Worm (Caenorhabditis elegans): ENCODE results near the gene pod-1.

The pod-1 gene

ce11 chrIII:13525118-13525839, 1.4 kb upstream of the pod-1 start:
- TF ChIP-seq nhr-25 (tag; optimal IDR thresholded peaks at IDR 0.05) (no peak), sea-2 (GFP tag; optimal IDR thresholded peaks at IDR 0.05) (no peak), elt-2 (tag; optimal IDR thresholded peaks at IDR 0.05) (no peak), unc-62 (GFP tag; optimal IDR thresholded peaks at IDR 0.05) (no peak), mdl-1 (tag; optimal IDR thresholded peaks at IDR 0.05) (no peak), lin-39 (tag; optimal IDR thresholded peaks at IDR 0.05) (no peak), fkh-10 (GFP tag; optimal IDR thresholded peaks at IDR 0.05) (no peak), snpc-4 (tag; optimal IDR thresholded peaks at IDR 0.05) (no peak), zag-1 (tag; optimal IDR thresholded peaks at IDR 0.05) (no peak), lsy-12 (tag; optimal IDR thresholded peaks at IDR 0.05) (no peak), hmg-11 (tag; optimal IDR thresholded peaks at IDR 0.05) (no peak), daf-12 (tag; optimal IDR thresholded peaks at IDR 0.05) (no peak), pha-4 (tag; optimal IDR thresholded peaks at IDR 0.05) (no peak), nfya-1 (tag; optimal IDR thresholded peaks at IDR 0.05; ENCODE audit: insufficient read depth) (no peak), egl-5 (tag; optimal IDR thresholded peaks at IDR 0.05) (no peak), ceh-28 (tag; optimal IDR thresholded peaks at IDR 0.05) (no peak), R02D3.7 (tag; optimal IDR thresholded peaks at IDR 0.05) (no peak), egl-27 (tag; optimal IDR thresholded peaks at IDR 0.05) (no peak), eor-1 (tag; optimal IDR thresholded peaks at IDR 0.05) (no peak), nhr-11 (tag; optimal IDR thresholded peaks at IDR 0.05) (no peak)

ce11 chrIII:13518437-13518836, 5.5 kb downstream of the pod-1 start:
- TF ChIP-seq pqm-1 (tag; optimal IDR thresholded peaks at IDR 0.05): no peak
- TF ChIP-seq nfya-1 (tag; optimal IDR thresholded peaks at IDR 0.05; ENCODE audit: insufficient read depth): no peak
- no peak for TF ChIP-seq mml-1 (tag; optimal IDR thresholded peaks at IDR 0.05)
- TF ChIP-seq eor-1 (tag; optimal IDR thresholded peaks at IDR 0.05): no peak
- TF ChIP-seq ceh-9 (tag; optimal IDR thresholded peaks at IDR 0.05): no peak
- no peak for TF ChIP-seq daf-12 (tag; optimal IDR thresholded peaks at IDR 0.05)
- no peak for TF ChIP-seq ceh-16 (tag; optimal IDR thresholded peaks at IDR 0.05)
- no peak for TF ChIP-seq nhr-43 (tag; optimal IDR thresholded peaks at IDR 0.05; ENCODE audit: poor library complexity, severe bottlenecking)
- no peak for TF ChIP-seq skn-1 (tag; optimal IDR thresholded peaks at IDR 0.05)
- TF ChIP-seq nhr-76 (tag; optimal IDR thresholded peaks at IDR 0.05): no peak
- TF ChIP-seq ztf-11 (tag; optimal IDR thresholded peaks at IDR 0.05): no peak

ce11 chrIII:13514470-13514869, 9.5 kb downstream of the pod-1 start, which contains the start of gene mlh-1:
Gene mlh-1, minus strand, starts transcription at chrIII:13514570.
- TF ChIP-seq fkh-2 (tag; optimal IDR thresholded peaks at IDR 0.05) (no peak), elt-2 (tag; optimal IDR thresholded peaks at IDR 0.05) (no peak), ama-1 (optimal IDR thresholded peaks at IDR 0.05) (no peak), snpc-4 (tag; optimal IDR thresholded peaks at IDR 0.05) (no peak), nhr-11 (tag; optimal IDR thresholded peaks at IDR 0.05) (no peak), hmg-11 (tag; optimal IDR thresholded peaks at IDR 0.05) (no peak), ceh-28 (tag; optimal IDR thresholded peaks at IDR 0.05) (peak; percentile 15)

ce11 chrIII:13510753-13511152, 13.2 kb downstream of the pod-1 start:
- no peak for TF ChIP-seq hmg-11 (tag; optimal IDR thresholded peaks at IDR 0.05)
- no peak for TF ChIP-seq nhr-76 (tag; optimal IDR thresholded peaks at IDR 0.05)

- TF ChIP-seq jun-1 (tag; optimal IDR thresholded peaks at IDR 0.05) (no peak), egl-27 (tag; optimal IDR thresholded peaks at IDR 0.05) (no peak), nhr-28 (tag; optimal IDR thresholded peaks at IDR 0.05) (no peak), eor-1 (tag; optimal IDR thresholded peaks at IDR 0.05) (no peak), unc-39 (tag; optimal IDR thresholded peaks at IDR 0.05) (no peak), fkh-2 (tag; optimal IDR thresholded peaks at IDR 0.05) (no peak), snpc-4 (tag; optimal IDR thresholded peaks at IDR 0.05) (no peak), zag-1 (tag; optimal IDR thresholded peaks at IDR 0.05) (no peak), ama-1 (optimal IDR thresholded peaks at IDR 0.05) (no peak), nfya-1 (tag; optimal IDR thresholded peaks at IDR 0.05; ENCODE audit: insufficient read depth) (no peak)
Observed at ce11 chrIII:13505718-13506117, 18.2 kb downstream of the pod-1 start, which contains the start of gene T28A8.3. Gene T28A8.3, plus strand, starts transcription at chrIII:13506018.
